Fruit fly (Drosophila melanogaster) ovary, adult (tissue): ENCODE results near the gene Gr64c.

Experiments used
- CG17801 ChIP-seq: fragments of 200-800 bp; optimal IDR thresholded peaks from 2 replicates; lab custom pipeline; 2019; ENCODE audit warnings: missing biosample characterization, mild to moderate bottlenecking, missing genetic modification characterization, moderate library complexity; ENCODE audit not compliant: partially characterized antibody

The Gr64c gene

dm6 chr3L:4028305-4028704, at the start of gene Gr64c, which contains the start of gene Gr64b:
TSS of gene Gr64c (plus strand) at chr3L:4028605.
TSS of gene Gr64b (plus strand) at chr3L:4028605.
- TF ChIP-seq CG17801 (GFP tag; lab: Kevin White, UChicago) = no peak

DNA sequence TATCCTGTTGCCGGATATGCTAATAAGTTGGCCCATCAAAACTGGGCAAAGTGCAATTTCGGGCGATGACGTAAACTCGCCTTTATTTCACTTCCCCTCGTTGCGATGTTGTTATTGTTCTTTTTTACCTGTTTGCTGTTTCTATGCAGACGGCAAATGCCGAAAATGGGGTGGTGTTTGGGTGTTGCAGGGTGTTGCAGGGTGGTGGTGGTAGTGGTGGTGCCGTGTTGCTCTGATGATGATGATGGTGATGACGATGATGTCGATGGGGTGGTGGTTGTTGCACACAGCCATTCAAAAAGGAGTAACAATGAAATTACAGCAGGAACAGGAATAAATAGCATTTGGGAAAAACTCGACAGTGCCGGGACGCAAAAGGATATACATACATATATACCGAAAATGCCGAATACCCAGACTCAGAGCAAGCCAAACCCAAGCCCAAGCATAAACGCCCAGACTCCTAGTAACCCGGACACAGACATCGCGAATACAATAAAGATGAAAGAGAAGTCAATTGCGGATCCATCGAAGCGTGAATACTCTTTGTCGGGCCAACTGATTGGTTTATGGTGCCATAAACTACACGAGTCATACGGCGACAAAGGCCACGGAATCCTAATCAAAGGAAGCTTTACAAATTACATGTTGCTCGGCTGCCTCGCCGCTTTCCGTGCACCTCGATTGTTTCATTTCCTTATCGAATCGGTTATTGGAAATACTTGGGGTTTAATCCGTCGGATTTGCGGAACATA, 49.5 kb upstream of the Gr64c start:
- TF ChIP-seq CG17801 (GFP tag; lab: Kevin White, UChicago) = no peak

DNA sequence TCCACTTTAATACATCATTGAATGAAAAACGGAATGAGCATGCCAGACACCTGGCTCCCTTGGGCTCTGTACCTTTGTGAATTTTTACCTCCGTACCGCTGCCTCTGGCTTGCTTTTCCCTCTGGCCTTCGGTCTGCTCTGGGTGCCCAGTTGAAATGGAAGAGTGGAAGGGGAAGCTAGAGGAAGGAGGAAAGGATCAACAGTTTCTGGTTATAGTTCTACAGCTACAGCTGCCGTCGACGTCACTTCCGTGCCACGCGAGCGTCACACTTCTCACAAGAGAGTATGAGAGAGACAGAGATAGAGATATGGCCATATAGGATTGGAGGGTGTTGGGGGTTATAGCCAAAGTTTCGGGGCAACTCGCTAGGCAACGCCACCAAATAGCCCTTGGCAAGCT, 48.4 kb upstream of the Gr64c start:
- TF ChIP-seq CG17801 (GFP tag; lab: Kevin White, UChicago) = no peak

DNA sequence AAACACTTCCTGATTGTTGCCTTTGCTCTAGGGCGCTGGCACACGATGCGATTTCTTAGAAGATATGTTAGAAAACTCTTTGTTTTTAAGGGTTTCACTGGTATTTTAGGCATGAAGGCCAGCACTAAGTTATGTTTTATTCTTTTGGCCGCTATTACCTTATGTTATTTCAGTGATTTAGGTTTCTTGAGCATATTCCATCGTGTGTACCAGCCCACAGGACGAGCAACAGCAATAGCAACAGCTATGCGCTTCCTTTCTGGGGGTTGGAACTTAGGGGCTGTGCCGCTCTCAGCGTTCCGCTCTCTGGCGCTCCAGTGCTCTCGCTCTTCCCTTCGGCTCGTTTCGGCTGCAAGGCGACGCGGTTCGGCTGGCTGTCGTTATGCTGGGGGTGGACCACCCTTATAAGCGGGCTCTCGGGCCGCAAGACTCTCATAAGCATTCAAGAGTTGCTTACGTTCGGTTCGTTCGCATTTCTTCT, 44.9 kb upstream of the Gr64c start, which contains the start of gene scrt:
scrt (plus strand) TSS at position 431 of the 481 bp plus-strand sequence.
- TF ChIP-seq CG17801 (GFP tag; lab: Kevin White, UChicago) = no peak

- TF ChIP-seq CG17801 (GFP tag; lab: Kevin White, UChicago) = no peak
These were observed 32.9 kb upstream of the Gr64c start for dm6 chr3L:3995554-3995953.

- no peak for TF ChIP-seq CG17801 (GFP tag; lab: Kevin White, UChicago)
These were observed 27.7 kb upstream of the Gr64c start for dm6 chr3L:4000711-4001110.

DNA sequence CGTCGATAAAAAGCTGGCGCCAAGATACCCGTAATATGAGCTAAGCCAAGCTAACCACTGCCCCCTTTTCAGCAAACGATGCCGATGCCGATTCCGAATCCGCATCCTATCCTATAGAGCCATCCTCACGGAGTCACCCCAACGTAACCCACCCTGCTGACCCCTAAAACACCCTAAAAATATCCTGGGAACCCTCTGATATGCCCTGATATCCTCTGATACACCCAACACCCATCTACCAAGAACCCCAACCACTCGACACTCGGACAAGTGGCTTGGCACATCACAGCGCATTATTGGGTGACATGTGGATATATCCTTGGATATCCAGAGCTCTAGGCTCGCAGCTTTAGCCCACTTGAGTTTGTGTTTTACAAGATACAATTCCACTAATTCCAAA, 26.9 kb upstream of the Gr64c start:
- no peak for TF ChIP-seq CG17801 (GFP tag; lab: Kevin White, UChicago)

- TF ChIP-seq CG17801 (GFP tag; lab: Kevin White, UChicago) = no peak
These were observed 25.1 kb upstream of the Gr64c start, which contains the start of gene CG14985 for dm6 chr3L:4003316-4003715. TSS of gene CG14985 (plus strand) at chr3L:4003474.

DNA sequence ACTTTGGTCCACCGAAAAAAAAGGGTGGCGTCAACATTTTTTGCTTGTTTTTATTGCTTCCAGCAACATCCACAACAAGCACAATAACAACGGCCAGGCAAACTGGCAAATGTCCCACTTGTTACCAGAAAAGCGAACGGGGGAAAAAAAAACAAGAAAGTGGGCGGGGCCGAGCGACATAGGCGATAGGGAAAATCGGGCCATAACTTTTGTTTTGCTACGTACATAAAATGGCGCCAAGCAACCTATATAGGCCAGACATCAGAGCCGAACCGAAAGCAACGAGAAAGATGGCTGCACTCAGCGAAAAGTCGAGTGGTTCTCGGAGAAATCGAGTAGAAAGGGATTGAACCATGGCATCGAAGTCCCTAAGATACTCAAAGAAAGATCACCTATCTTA, 21.1 kb upstream of the Gr64c start:
- no peak for TF ChIP-seq CG17801 (GFP tag; lab: Kevin White, UChicago)

DNA sequence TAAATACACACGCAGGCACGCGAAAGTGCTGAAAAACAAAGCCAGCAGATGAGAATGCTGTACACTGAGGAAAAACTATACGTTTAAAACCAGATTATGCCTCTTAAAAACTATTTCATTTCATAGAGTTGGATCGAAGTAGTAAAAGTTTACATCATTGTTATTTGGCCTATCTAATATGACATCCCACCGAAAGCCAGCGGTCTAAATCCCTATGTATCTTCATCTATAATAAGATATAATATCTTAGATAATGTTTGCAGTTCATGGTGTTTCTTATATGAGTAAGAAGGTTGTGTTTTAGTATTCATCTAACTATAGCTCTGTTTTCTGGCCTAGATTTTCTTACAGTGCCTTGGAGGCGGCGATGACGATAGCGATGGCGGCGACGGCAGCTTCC, 18.3 kb upstream of the Gr64c start:
- no peak for TF ChIP-seq CG17801 (GFP tag; lab: Kevin White, UChicago)

DNA sequence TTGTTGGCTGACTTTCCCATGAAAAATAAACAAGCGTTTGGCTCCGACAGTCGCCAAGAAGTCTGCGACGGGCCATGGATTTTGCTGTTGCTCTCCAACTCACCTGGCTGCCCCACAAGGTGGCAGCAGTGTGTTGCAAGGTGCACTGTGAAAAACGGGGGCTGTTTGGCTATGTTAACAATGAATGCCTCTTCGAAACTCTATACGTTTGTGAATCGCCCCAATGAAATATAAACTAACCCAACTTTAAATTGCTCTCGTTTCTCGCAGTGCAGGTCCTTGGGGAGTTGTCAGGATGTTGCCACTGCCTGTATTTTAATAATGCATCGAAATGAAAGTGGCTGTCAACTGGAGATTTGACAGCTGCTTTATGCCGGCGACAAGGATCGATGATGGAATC, 14.1 kb upstream of the Gr64c start:
- no peak for TF ChIP-seq CG17801 (GFP tag; lab: Kevin White, UChicago)

- TF ChIP-seq CG17801 (GFP tag; lab: Kevin White, UChicago) = no peak
These were observed 11.7 kb upstream of the Gr64c start for dm6 chr3L:4016754-4017153.

DNA sequence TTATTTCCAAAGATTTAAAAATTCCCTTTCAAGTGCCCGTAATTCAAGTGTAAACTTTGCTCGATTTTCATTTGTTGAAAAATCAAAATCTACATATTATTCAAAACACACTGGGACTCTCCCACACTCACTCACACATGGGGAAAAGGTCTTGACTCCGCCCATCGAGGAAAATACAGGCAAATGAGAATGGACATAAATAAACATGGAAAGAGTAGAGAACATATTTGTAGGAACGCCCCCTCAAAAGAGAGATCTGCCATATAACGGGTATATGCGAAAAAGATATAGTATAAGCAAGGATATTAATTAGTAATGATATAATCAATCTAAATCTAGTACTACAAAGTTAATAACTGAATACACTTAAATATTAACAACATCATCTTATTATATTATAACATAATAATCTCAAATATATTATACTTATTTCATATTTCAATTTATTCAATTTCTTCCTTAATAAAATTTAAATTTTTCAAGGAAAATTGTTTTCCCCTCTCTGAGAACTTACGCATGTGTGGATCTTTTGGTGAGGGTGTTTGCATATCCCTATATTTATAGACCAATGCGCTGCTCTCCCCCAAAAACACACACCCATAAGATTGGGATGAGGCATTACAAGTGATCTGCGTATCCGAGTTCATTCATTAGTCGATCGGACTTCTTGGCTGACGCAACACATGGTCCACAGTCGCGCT, 10.0 kb upstream of the Gr64c start, which contains the start of gene FoxL1:
FoxL1 (plus strand) TSS at position 651 of the 701 bp plus-strand sequence.
- no peak for TF ChIP-seq CG17801 (GFP tag; lab: Kevin White, UChicago)

DNA sequence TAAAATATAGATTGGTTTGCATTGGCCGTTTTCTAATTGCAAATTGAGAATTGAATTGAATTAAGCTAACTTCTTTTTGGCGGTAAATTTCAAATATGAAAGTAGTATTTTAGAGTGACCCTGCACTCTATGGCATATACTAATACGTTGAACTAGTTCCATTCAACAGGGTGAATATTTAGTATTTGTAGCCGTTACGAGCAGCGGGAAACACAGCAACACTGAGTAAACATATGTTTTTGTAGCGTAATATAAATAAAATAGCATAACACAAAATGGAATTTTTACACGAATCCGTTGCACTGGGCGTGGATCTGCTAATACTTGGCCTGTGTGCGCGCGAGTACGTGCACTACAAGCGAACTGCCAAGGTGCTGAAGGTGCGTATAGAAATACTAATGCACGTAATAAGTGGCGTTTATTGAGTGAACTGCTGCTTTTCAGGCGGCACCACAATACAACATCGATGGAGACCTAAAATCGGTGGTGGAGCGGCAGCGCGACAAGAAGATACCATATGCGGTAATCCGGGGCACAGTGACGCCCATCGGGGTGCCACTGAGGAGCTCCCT, 7.1 kb upstream of the Gr64c start, which contains the start of gene Mul1:
Mul1 (plus strand) TSS at position 198 of the 572 bp plus-strand sequence.
- TF ChIP-seq CG17801 (GFP tag; lab: Kevin White, UChicago) = peak; percentile 50

- TF ChIP-seq CG17801 (GFP tag; lab: Kevin White, UChicago) = no peak
These were observed 3.9 kb upstream of the Gr64c start for dm6 chr3L:4024464-4024863.
